Fruit fly (Drosophila melanogaster) whole organism, adult: ENCODE data around the gene CG17816.

ENCODE experiments used
- CG1620 ChIP-seq: fragments of 200-800 bp; sonication (Bioruptor generic); optimal IDR thresholded peaks from 2 replicates; lab custom pipeline; 2016; ENCODE audit warnings: missing biosample characterization, missing genetic modification characterization
- CG7101 ChIP-seq: fragments of 200-800 bp; sonication (Bioruptor generic); optimal IDR thresholded peaks from 2 replicates; lab custom pipeline; 2018; ENCODE audit warnings: missing biosample characterization, mild to moderate bottlenecking, missing genetic modification characterization, moderate library complexity
- Crg-1 ChIP-seq: fragments of 200-800 bp; sonication (Bioruptor generic); optimal IDR thresholded peaks from 2 replicates; lab custom pipeline; 2016; ENCODE audit warnings: missing biosample characterization, missing genetic modification characterization
- Hr96 ChIP-seq: fragments of 200-800 bp; sonication (Bioruptor generic); optimal IDR thresholded peaks from 2 replicates; lab custom pipeline; 2016; ENCODE audit warnings: missing biosample characterization, missing genetic modification characterization
- bab1 ChIP-seq: fragments of 200-800 bp; sonication (Bioruptor generic); optimal IDR thresholded peaks from 3 replicates; lab custom pipeline; 2019; ENCODE audit warnings: missing biosample characterization, mild to moderate bottlenecking, missing genetic modification characterization, moderate library complexity
- cic ChIP-seq: fragments of 200-800 bp; sonication (Bioruptor generic); optimal IDR thresholded peaks from 2 replicates; lab custom pipeline; 2017; ENCODE audit warnings: missing biosample characterization, mild to moderate bottlenecking, missing genetic modification characterization, moderate library complexity
- cnc ChIP-seq, 2 experiments: fragments of >200 bp; optimal IDR thresholded peaks; 2 replicates each; lab custom pipeline; 2017
- ovo ChIP-seq: fragments of 200-800 bp; sonication (Bioruptor generic); optimal IDR thresholded peaks from 2 replicates; lab custom pipeline; 2016; ENCODE audit warnings: missing biosample characterization, missing genetic modification characterization

dm6 chr3R:7913551-7913950, 27.0 kb upstream of the CG17816 start, which contains the start of gene kipf:
- TF ChIP-seq CG1620 (GFP tag; lab: Kevin White, UChicago) (no peak), Hr96 (GFP tag; lab: Kevin White, UChicago) (no peak), ovo (GFP tag; lab: Kevin White, UChicago) (peak; percentile 67), cnc (optimal IDR thresholded peaks at IDR 0.05; lab: Kevin White, UChicago) (no peak), bab1 (GFP tag; lab: Kevin White, UChicago) (no peak), cic (GFP tag; lab: Kevin White, UChicago) (no peak), CG7101 (tag; lab: Kevin White, UChicago) (no peak), Crg-1 (no peak)
